Fruit fly (Drosophila melanogaster): Measurements from ENCODE around the gene Tbcd.

DNA sequence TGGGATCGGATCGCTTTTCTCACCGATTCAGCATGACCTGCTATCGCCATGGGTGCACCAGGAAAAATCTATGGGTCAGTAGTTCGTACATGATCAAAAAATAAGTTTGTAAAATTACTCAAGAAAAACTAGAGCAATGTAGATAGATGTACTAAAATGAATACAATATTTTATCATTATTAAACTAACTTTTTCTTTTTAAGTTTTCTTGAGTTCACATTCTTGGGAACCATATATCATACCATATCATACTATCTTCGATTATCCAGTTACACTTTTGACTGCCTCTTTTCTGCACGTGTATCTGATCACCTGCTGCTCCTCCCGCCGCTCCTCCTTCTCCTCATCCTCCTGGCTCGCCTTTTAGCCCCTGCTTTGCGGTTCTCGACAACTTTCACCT, 38.1 kb downstream of the Tbcd start:
- no peak for TF ChIP-seq CTCF (optimal IDR thresholded peaks at IDR 0.05)
- TF ChIP-seq CG8478 (optimal IDR thresholded peaks at IDR 0.05) = no peak
